Fruit fly (Drosophila melanogaster) whole organism, embryonic: ENCODE data around the gene CG17906.

Experiments used
- Atf-2 ChIP-seq: fragments of 200-800 bp; sonication (Bioruptor generic); optimal IDR thresholded peaks from 2 replicates; lab custom pipeline; 2016; ENCODE audit warnings: missing biosample characterization, missing genetic modification characterization
- CG10209 ChIP-seq: fragments of 200-800 bp; sonication (Bioruptor generic); optimal IDR thresholded peaks from 3 replicates; lab custom pipeline; 2017; ENCODE audit warnings: missing biosample characterization, mild to moderate bottlenecking, missing genetic modification characterization, missing genetic modification reagents
- CG10274 ChIP-seq: fragments of 200-800 bp; sonication (Bioruptor generic); optimal IDR thresholded peaks from 3 replicates; lab custom pipeline; 2017; ENCODE audit warnings: missing biosample characterization, mild to moderate bottlenecking, missing genetic modification characterization
- CG12104 ChIP-seq: fragments of 200-800 bp; sonication (Bioruptor generic); optimal IDR thresholded peaks from 3 replicates; lab custom pipeline; 2016; ENCODE audit warnings: missing biosample characterization, missing genetic modification characterization
- CG12769 ChIP-seq: fragments of 200-800 bp; sonication (Bioruptor generic); optimal IDR thresholded peaks from 2 replicates; lab custom pipeline; 2019; ENCODE audit warnings: missing biosample characterization, mild to moderate bottlenecking, missing genetic modification characterization, moderate library complexity
- CG13424 ChIP-seq: fragments of 200-800 bp; sonication (Bioruptor generic); optimal IDR thresholded peaks from 2 replicates; lab custom pipeline; 2019; ENCODE audit warnings: missing biosample characterization, mild to moderate bottlenecking, missing genetic modification characterization, moderate library complexity
- CG14441 ChIP-seq: fragments of 200-800 bp; sonication (Bioruptor generic); IDR thresholded peaks from 2 replicates; pipeline ENCODE4 v1.3.6; 2022; ENCODE audit warnings: missing biosample characterization, missing genetic modification characterization
- CG14667 ChIP-seq: fragments of 200-800 bp; sonication (Bioruptor generic); IDR thresholded peaks from 2 replicates; pipeline ENCODE4 v1.3.6; 2022; ENCODE audit warnings: missing biosample characterization, missing genetic modification characterization
- CG15479 ChIP-seq: fragments of 200-800 bp; sonication (Bioruptor generic); optimal IDR thresholded peaks from 3 replicates; lab custom pipeline; 2019; ENCODE audit warnings: missing biosample characterization, mild to moderate bottlenecking, missing genetic modification characterization, moderate library complexity
- CG16779 ChIP-seq: fragments of 200-800 bp; sonication (Bioruptor generic); IDR thresholded peaks from 2 replicates; pipeline ENCODE4 v1.3.6; 2022; ENCODE audit warnings: missing biosample characterization, missing genetic modification characterization
- CG17385 ChIP-seq: fragments of 200-800 bp; sonication (Bioruptor generic); optimal IDR thresholded peaks from 3 replicates; lab custom pipeline; 2018; ENCODE audit warnings: missing biosample characterization, mild to moderate bottlenecking, missing genetic modification characterization
- CG1832 ChIP-seq: fragments of 200-800 bp; sonication (Bioruptor generic); optimal IDR thresholded peaks from 2 replicates; lab custom pipeline; 2017; ENCODE audit warnings: missing biosample characterization, mild to moderate bottlenecking, missing genetic modification characterization, inconsistent platforms
- CG2129 ChIP-seq: fragments of 200-800 bp; sonication (Bioruptor generic); IDR thresholded peaks from 2 replicates; pipeline ENCODE4 v1.3.6; 2022; ENCODE audit warnings: missing biosample characterization, missing genetic modification characterization; ENCODE audit not compliant: partially characterized antibody
- CG30403 ChIP-seq: fragments of 200-800 bp; sonication (Bioruptor generic); optimal IDR thresholded peaks from 3 replicates; lab custom pipeline; 2016; ENCODE audit warnings: missing biosample characterization, missing genetic modification characterization
- CG4730 ChIP-seq: fragments of 200-800 bp; sonication (Bioruptor generic); IDR thresholded peaks from 2 replicates; pipeline ENCODE4 v1.3.6; 2022; ENCODE audit warnings: missing biosample characterization, missing genetic modification characterization
- CG5180 ChIP-seq: fragments of 200-800 bp; sonication (Bioruptor generic); optimal IDR thresholded peaks from 3 replicates; lab custom pipeline; 2017; ENCODE audit warnings: missing biosample characterization, missing genetic modification characterization, mild to moderate bottlenecking, moderate library complexity, missing genetic modification reagents
- CG6654 ChIP-seq: fragments of 200-800 bp; sonication (Bioruptor generic); optimal IDR thresholded peaks from 2 replicates; lab custom pipeline; 2017; ENCODE audit warnings: missing biosample characterization, mild to moderate bottlenecking, missing genetic modification characterization
- CG8359 ChIP-seq: fragments of 200-800 bp; sonication (Bioruptor generic); optimal IDR thresholded peaks from 2 replicates; lab custom pipeline; 2017; ENCODE audit warnings: missing biosample characterization, mild to moderate bottlenecking, missing genetic modification characterization, borderline replicate concordance
- CG9932 ChIP-seq: fragments of 200-800 bp; sonication (Bioruptor generic); IDR thresholded peaks from 2 replicates; pipeline ENCODE4 v1.3.6; 2022; ENCODE audit warnings: missing biosample characterization, missing genetic modification characterization
- CHES-1-like ChIP-seq: fragments of 200-800 bp; sonication (Bioruptor generic); optimal IDR thresholded peaks from 2 replicates; lab custom pipeline; 2016; ENCODE audit warnings: missing biosample characterization, missing genetic modification characterization
- D19B ChIP-seq: fragments of 200-800 bp; sonication (Bioruptor generic); optimal IDR thresholded peaks from 2 replicates; lab custom pipeline; 2017; ENCODE audit warnings: missing biosample characterization, mild to moderate bottlenecking, missing genetic modification characterization
- Dip2 ChIP-seq: fragments of 200-800 bp; sonication (Bioruptor generic); IDR thresholded peaks from 2 replicates; pipeline ENCODE4 v1.3.6; 2022; ENCODE audit warnings: missing biosample characterization, missing genetic modification characterization
- Drgx ChIP-seq: fragments of 200-800 bp; sonication (Bioruptor generic); IDR thresholded peaks from 2 replicates; pipeline ENCODE4 v1.3.6; 2022; ENCODE audit warnings: missing biosample characterization, missing genetic modification characterization
- Ets97D ChIP-seq: fragments of 200-800 bp; sonication (Bioruptor generic); optimal IDR thresholded peaks from 3 replicates; lab custom pipeline; 2016; ENCODE audit warnings: missing biosample characterization, missing genetic modification characterization
- Fer2 ChIP-seq: fragments of 200-800 bp; sonication (Bioruptor generic); optimal IDR thresholded peaks from 2 replicates; lab custom pipeline; 2018; ENCODE audit warnings: missing biosample characterization, mild to moderate bottlenecking, missing genetic modification characterization, moderate library complexity
- Hmr ChIP-seq: fragments of 200-800 bp; sonication (Bioruptor generic); optimal IDR thresholded peaks from 3 replicates; lab custom pipeline; 2017; ENCODE audit warnings: mild to moderate bottlenecking, missing biosample characterization, missing genetic modification reagents, missing genetic modification characterization
- Scr ChIP-seq: fragments of 200-800 bp; sonication (Bioruptor generic); IDR thresholded peaks from 2 replicates; pipeline ENCODE4 v1.3.6; 2022; ENCODE audit warnings: missing biosample characterization, missing genetic modification characterization; ENCODE audit not compliant: partially characterized antibody
- Trl ChIP-seq, 3 experiments: fragments of >200 bp in 2 of 3; fragments of 200-800 bp in 1 of 3; sonication (Bioruptor generic) in 1 of 3; optimal IDR thresholded peaks; 2 replicates in 1 of 3; 3 replicates in 2 of 3; lab custom pipeline; 2016 to 2017; ENCODE audit warnings: missing biosample characterization in 1 of 3, missing genetic modification characterization in 1 of 3
- ase ChIP-seq: fragments of 200-800 bp; sonication (Bioruptor generic); IDR thresholded peaks from 3 replicates; pipeline ENCODE4 v1.3.6; 2022; ENCODE audit warnings: missing biosample characterization, missing genetic modification characterization
- br ChIP-seq: fragments of >200 bp; optimal IDR thresholded peaks from 2 replicates; lab custom pipeline; 2017
- ci ChIP-seq: fragments of 200-800 bp; sonication (Bioruptor generic); IDR thresholded peaks from 3 replicates; pipeline ENCODE4 v1.3.6; 2022; ENCODE audit warnings: missing biosample characterization, missing genetic modification characterization
- corto ChIP-seq: fragments of 200-800 bp; sonication (Bioruptor generic); optimal IDR thresholded peaks from 2 replicates; lab custom pipeline; 2016; ENCODE audit warnings: missing biosample characterization, mild to moderate bottlenecking, missing genetic modification characterization, moderate library complexity
- dati ChIP-seq: fragments of 200-800 bp; sonication (Bioruptor generic); IDR thresholded peaks from 2 replicates; pipeline ENCODE4 v1.3.6; 2022; ENCODE audit warnings: missing biosample characterization, missing genetic modification characterization
- dysf ChIP-seq: fragments of 200-800 bp; sonication (Bioruptor generic); IDR thresholded peaks from 3 replicates; pipeline ENCODE4 v1.3.6; 2022; ENCODE audit warnings: missing biosample characterization, missing genetic modification characterization
- en ChIP-seq: fragments of 200-800 bp; sonication (Bioruptor generic); optimal IDR thresholded peaks from 2 replicates; lab custom pipeline; 2016; ENCODE audit warnings: missing biosample characterization, missing genetic modification characterization
- esg ChIP-seq: fragments of 200-800 bp; sonication (Bioruptor generic); conservative IDR thresholded peaks from 2 replicates; pipeline ENCODE4 v1.3.6; 2022; ENCODE audit warnings: missing biosample characterization, missing genetic modification characterization
- grau ChIP-seq: fragments of 200-800 bp; optimal IDR thresholded peaks from 3 replicates; lab custom pipeline; 2019; ENCODE audit warnings: missing biosample characterization, mild to moderate bottlenecking, missing genetic modification characterization, moderate library complexity
- grn ChIP-seq: fragments of 200-800 bp; sonication (Bioruptor generic); optimal IDR thresholded peaks from 3 replicates; lab custom pipeline; 2017; ENCODE audit warnings: missing biosample characterization, missing genetic modification characterization
- jumu ChIP-seq: fragments of 200-800 bp; sonication (Bioruptor generic); optimal IDR thresholded peaks from 3 replicates; lab custom pipeline; 2016; ENCODE audit warnings: missing biosample characterization, missing genetic modification characterization
- lilli ChIP-seq: fragments of 200-800 bp; sonication (Bioruptor generic); optimal IDR thresholded peaks from 3 replicates; lab custom pipeline; 2016; ENCODE audit warnings: missing biosample characterization, missing genetic modification characterization
- lov ChIP-seq, 2 experiments: fragments of 200-800 bp in 1 of 2; fragments of >200 bp in 1 of 2; sonication (Bioruptor generic) in 1 of 2; IDR thresholded peaks in 1 of 2; optimal IDR thresholded peaks in 1 of 2; 2 replicates in 1 of 2; 3 replicates in 1 of 2; pipeline versions ENCODE4 v1.3.6 to Lab custom; 2017 to 2022; ENCODE audit warnings: missing biosample characterization in 1 of 2, missing genetic modification characterization in 1 of 2
- mirr ChIP-seq: fragments of 200-800 bp; sonication (Bioruptor generic); optimal IDR thresholded peaks from 3 replicates; lab custom pipeline; 2018; ENCODE audit warnings: missing biosample characterization, mild to moderate bottlenecking, missing genetic modification characterization
- oc ChIP-seq: fragments of 200-800 bp; sonication (Bioruptor generic); optimal IDR thresholded peaks from 2 replicates; lab custom pipeline; 2018; ENCODE audit warnings: missing biosample characterization, mild to moderate bottlenecking, missing genetic modification characterization, moderate library complexity
- phol ChIP-seq: fragments of 200-800 bp; sonication (Bioruptor generic); optimal IDR thresholded peaks from 3 replicates; lab custom pipeline; 2018; ENCODE audit warnings: missing biosample characterization, mild to moderate bottlenecking, missing genetic modification characterization, moderate library complexity
- pnt ChIP-seq: fragments of 200-800 bp; sonication (Bioruptor generic); optimal IDR thresholded peaks from 3 replicates; lab custom pipeline; 2016; ENCODE audit warnings: missing biosample characterization, missing genetic modification characterization
- sd ChIP-seq: fragments of 200-800 bp; sonication (Bioruptor generic); optimal IDR thresholded peaks from 3 replicates; lab custom pipeline; 2018; ENCODE audit warnings: missing biosample characterization, mild to moderate bottlenecking, missing genetic modification characterization, moderate library complexity
- sim ChIP-seq: fragments of 200-800 bp; sonication (Bioruptor generic); IDR thresholded peaks from 2 replicates; pipeline ENCODE4 v1.3.6; 2022; ENCODE audit warnings: missing biosample characterization, missing genetic modification characterization
- wor ChIP-seq: fragments of 200-800 bp; sonication (Bioruptor generic); IDR thresholded peaks from 2 replicates; pipeline ENCODE4 v1.3.6; 2022; ENCODE audit warnings: missing biosample characterization, missing genetic modification characterization

Gene CG17906

DNA sequence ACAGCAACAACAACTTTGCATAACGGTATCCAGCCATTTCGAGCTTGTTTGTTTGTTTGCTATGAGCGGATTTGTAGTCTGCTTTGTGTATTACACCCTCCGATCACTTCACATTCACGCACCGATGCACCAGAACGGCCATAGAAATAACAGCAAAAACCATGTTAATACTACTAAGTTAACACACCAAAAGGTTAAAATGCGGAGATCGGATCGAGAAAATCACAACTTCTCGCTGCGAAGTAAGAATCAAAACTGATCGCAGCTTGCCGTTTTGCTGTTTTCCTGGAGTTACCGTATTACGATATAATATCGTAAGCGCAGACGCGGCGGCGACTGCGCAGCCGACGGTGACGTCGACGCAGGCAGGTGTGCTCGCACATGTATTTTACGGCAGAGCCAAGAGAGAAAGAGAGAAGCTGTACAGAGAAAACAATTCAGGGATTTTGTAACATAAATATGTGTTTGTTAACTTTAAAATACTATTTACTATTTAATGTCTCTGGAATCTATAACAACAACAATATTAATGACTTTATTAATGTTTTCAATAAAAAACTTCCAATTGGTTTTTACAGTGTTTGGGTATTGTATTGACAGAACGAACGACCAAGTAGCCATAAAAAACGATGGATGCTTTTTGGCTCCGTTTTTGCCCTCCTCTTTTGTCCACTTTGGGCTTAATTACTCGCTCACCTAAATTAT, 9.4 kb upstream of the CG17906 start, which contains the start of gene CG13101 (continued):
- peak; percentile 69 for TF ChIP-seq Fer2 (tag; lab: Kevin White, UChicago)
- TF ChIP-seq ci, result peak; percentile 96
- peak; percentile 93 for TF ChIP-seq CG9932 (GFP tag; lab: Robert Waterston, UW)
- no peak for TF ChIP-seq CG2129
- peak; percentile 53 for TF ChIP-seq Ets97D (GFP tag; lab: Kevin White, UChicago)
- peak; percentile 80 for TF ChIP-seq jumu
- TF ChIP-seq CG5180 (GFP tag; lab: Kevin White, UChicago), result peak; percentile 75
- peak; percentile 88 for TF ChIP-seq sim
- no peak for TF ChIP-seq Dip2
- TF ChIP-seq CG4730 (GFP tag; lab: Robert Waterston, UW), result peak; percentile 93
- TF ChIP-seq Drgx, result peak; percentile 97
- TF ChIP-seq CG14667 (GFP tag; lab: Robert Waterston, UW), result peak; percentile 89
- peak; percentile 91 for TF ChIP-seq phol (tag; lab: Kevin White, UChicago)
- peak; percentile 1 for TF ChIP-seq CG15479 (GFP tag; lab: Kevin White, UChicago)
- TF ChIP-seq CG6654, result peak; percentile 20
- peak; percentile 42 for TF ChIP-seq CHES-1-like (GFP tag; lab: Kevin White, UChicago)
- peak; percentile 84 for TF ChIP-seq sd (tag; lab: Kevin White, UChicago)
- peak; percentile 89 for TF ChIP-seq CG17385 (GFP tag; lab: Kevin White, UChicago)
- peak; percentile 79 for TF ChIP-seq CG8359 (GFP tag; lab: Kevin White, UChicago)
- TF ChIP-seq CG14441 (GFP tag; lab: Robert Waterston, UW), result peak; percentile 93
- peak; percentile 90 for TF ChIP-seq CG12769
- TF ChIP-seq dysf (GFP tag; lab: Robert Waterston, UW), result peak; percentile 97
- peak; percentile 92 for TF ChIP-seq ase
- peak; percentile 85 for TF ChIP-seq wor
- TF ChIP-seq CG30403 (GFP tag; lab: Kevin White, UChicago), result peak; percentile 94
- peak; percentile 95 for TF ChIP-seq corto (GFP tag; lab: Kevin White, UChicago)
- TF ChIP-seq lov (optimal IDR thresholded peaks at IDR 0.05; lab: Kevin White, UChicago), result no peak
- peak; percentile 85; the same call in 2 of the 3 replicates for TF ChIP-seq lov (GFP tag; IDR thresholded peaks at IDR 0.05; lab: Robert Waterston, UW)
- TF ChIP-seq grn (GFP tag; lab: Kevin White, UChicago), result peak; percentile 54
- no peak for TF ChIP-seq mirr (GFP tag; lab: Kevin White, UChicago)
- peak; percentile 58 for TF ChIP-seq pnt (GFP tag; lab: Kevin White, UChicago)
- peak; percentile 83 for TF ChIP-seq Atf-2 (GFP tag; lab: Kevin White, UChicago)
- no peak for TF ChIP-seq br (lab: Kevin White, UChicago)
- no peak for TF ChIP-seq CG1832
- no peak for TF ChIP-seq Scr
- TF ChIP-seq esg, result peak; percentile 92
- peak; percentile 94 for TF ChIP-seq grau (tag; lab: Kevin White, UChicago)
- TF ChIP-seq D19B (GFP tag; lab: Kevin White, UChicago), result peak; percentile 77
- TF ChIP-seq CG10274 (GFP tag; lab: Kevin White, UChicago), result peak; percentile 55
- peak; percentile 93 for TF ChIP-seq lilli (GFP tag; lab: Kevin White, UChicago)
- TF ChIP-seq CG12104 (GFP tag; lab: Kevin White, UChicago), result peak; percentile 84
- TF ChIP-seq CG13424 (tag; lab: Kevin White, UChicago), result peak; percentile 94
- TF ChIP-seq en (GFP tag; lab: Kevin White, UChicago), result peak; percentile 68
- TF ChIP-seq dati (GFP tag; lab: Robert Waterston, UW), result peak; percentile 61; the same call in 1 of the 2 replicates
- peak; percentile 56 to 62 for TF ChIP-seq Trl (optimal IDR thresholded peaks at IDR 0.05; lab: Kevin White, UChicago)
- TF ChIP-seq Trl (GFP tag; optimal IDR thresholded peaks at IDR 0.05; lab: Kevin White, UChicago), result peak; percentile 88
- TF ChIP-seq oc (tag; lab: Kevin White, UChicago), result peak; percentile 93
- peak; percentile 85; the same call in 1 of the 2 replicates for TF ChIP-seq CG16779 (GFP tag; lab: Robert Waterston, UW)
- peak; percentile 93 for TF ChIP-seq Hmr
- TF ChIP-seq CG10209, result peak; percentile 89
